Fruit fly (Drosophila melanogaster) whole organism, embryonic: ENCODE measurements around the gene GstD7.

Experiments used
- ATbp ChIP-seq: fragments of 200-800 bp; sonication (Bioruptor generic); optimal IDR thresholded peaks from 2 replicates; lab custom pipeline; 2017; ENCODE audit warnings: missing biosample characterization, mild to moderate bottlenecking, missing genetic modification characterization, missing genetic modification reagents
- B-H1 ChIP-seq: fragments of 200-800 bp; sonication (Bioruptor generic); IDR thresholded peaks from 3 replicates; pipeline ENCODE4 v1.3.6; 2022; ENCODE audit warnings: missing biosample characterization, missing genetic modification characterization
- Blimp-1 ChIP-seq: fragments of 200-800 bp; sonication (Bioruptor generic); optimal IDR thresholded peaks from 3 replicates; lab custom pipeline; 2018; ENCODE audit warnings: missing biosample characterization, missing genetic modification characterization, mild to moderate bottlenecking, moderate library complexity, missing genetic modification reagents
- CG12391 ChIP-seq: fragments of 200-800 bp; sonication (Bioruptor generic); optimal IDR thresholded peaks from 3 replicates; lab custom pipeline; 2018; ENCODE audit warnings: missing biosample characterization, mild to moderate bottlenecking, missing genetic modification characterization, moderate library complexity
- CG12744 ChIP-seq: fragments of 200-800 bp; sonication (Bioruptor generic); optimal IDR thresholded peaks from 2 replicates; lab custom pipeline; 2016; ENCODE audit warnings: missing biosample characterization, missing genetic modification characterization
- CG13287 ChIP-seq: fragments of 200-800 bp; sonication (Bioruptor generic); IDR thresholded peaks from 2 replicates; pipeline ENCODE4 v1.3.6; 2022; ENCODE audit warnings: missing biosample characterization, missing genetic modification characterization; ENCODE audit not compliant: partially characterized antibody
- CG14710 ChIP-seq: fragments of 200-800 bp; sonication (Bioruptor generic); optimal IDR thresholded peaks from 3 replicates; lab custom pipeline; 2019; ENCODE audit warnings: missing biosample characterization, mild to moderate bottlenecking, missing genetic modification characterization, moderate library complexity
- CG15601 ChIP-seq: fragments of 200-800 bp; sonication (Bioruptor generic); optimal IDR thresholded peaks from 3 replicates; lab custom pipeline; 2019; ENCODE audit warnings: missing biosample characterization, mild to moderate bottlenecking, missing genetic modification characterization, moderate library complexity
- CG1603 ChIP-seq: fragments of 200-800 bp; sonication (Bioruptor generic); optimal IDR thresholded peaks from 2 replicates; lab custom pipeline; 2019; ENCODE audit warnings: missing biosample characterization, mild to moderate bottlenecking, missing genetic modification characterization, moderate library complexity
- CG16863 ChIP-seq: fragments of 200-800 bp; sonication (Bioruptor generic); optimal IDR thresholded peaks from 3 replicates; lab custom pipeline; 2016; ENCODE audit warnings: missing biosample characterization, missing genetic modification characterization
- CG17912 ChIP-seq: fragments of 200-800 bp; sonication (Bioruptor generic); optimal IDR thresholded peaks from 2 replicates; lab custom pipeline; 2018; ENCODE audit warnings: missing biosample characterization, mild to moderate bottlenecking, missing genetic modification characterization
- CG18262 ChIP-seq: fragments of 200-800 bp; optimal IDR thresholded peaks from 3 replicates; lab custom pipeline; 2019; ENCODE audit warnings: missing biosample characterization, mild to moderate bottlenecking, missing genetic modification characterization, moderate library complexity
- CG18599 ChIP-seq: fragments of 200-800 bp; sonication (Bioruptor generic); optimal IDR thresholded peaks from 3 replicates; lab custom pipeline; 2017; ENCODE audit warnings: missing biosample characterization, missing genetic modification characterization, mild to moderate bottlenecking, moderate library complexity, missing genetic modification reagents
- CG2712 ChIP-seq: fragments of 200-800 bp; optimal IDR thresholded peaks from 3 replicates; lab custom pipeline; 2019; ENCODE audit warnings: missing biosample characterization, mild to moderate bottlenecking, missing genetic modification characterization, moderate library complexity
- CG31441 ChIP-seq: fragments of 200-800 bp; sonication (Bioruptor generic); IDR thresholded peaks from 2 replicates; pipeline ENCODE4 v1.3.6; 2022; ENCODE audit warnings: missing biosample characterization, missing genetic modification characterization
- CG3838 ChIP-seq: fragments of 200-800 bp; sonication (Bioruptor generic); optimal IDR thresholded peaks from 3 replicates; lab custom pipeline; 2016; ENCODE audit warnings: missing biosample characterization, missing genetic modification characterization
- CG4360 ChIP-seq: fragments of 200-800 bp; sonication (Bioruptor generic); IDR thresholded peaks from 2 replicates; pipeline ENCODE4 v1.3.6; 2022; ENCODE audit warnings: missing biosample characterization, missing genetic modification characterization
- CG5953 ChIP-seq: fragments of 200-800 bp; sonication (Bioruptor generic); IDR thresholded peaks from 2 replicates; pipeline ENCODE4 v1.3.6; 2022; ENCODE audit warnings: missing biosample characterization, missing genetic modification characterization
- D19B ChIP-seq: fragments of 200-800 bp; sonication (Bioruptor generic); optimal IDR thresholded peaks from 2 replicates; lab custom pipeline; 2017; ENCODE audit warnings: missing biosample characterization, mild to moderate bottlenecking, missing genetic modification characterization
- Dref ChIP-seq: fragments of 200-800 bp; sonication (Bioruptor generic); IDR thresholded peaks from 2 replicates; pipeline ENCODE4 v1.3.6; 2022; ENCODE audit warnings: missing biosample characterization, missing genetic modification characterization
- Fer3 ChIP-seq: fragments of 200-800 bp; sonication (Bioruptor generic); optimal IDR thresholded peaks from 2 replicates; lab custom pipeline; 2018; ENCODE audit warnings: missing biosample characterization, mild to moderate bottlenecking, missing genetic modification characterization, moderate library complexity
- GATAe ChIP-seq: fragments of 200-800 bp; sonication (Bioruptor generic); conservative IDR thresholded peaks from 2 replicates; pipeline ENCODE4 v1.3.6; 2022; ENCODE audit warnings: missing biosample characterization, missing genetic modification characterization
- HLH54F ChIP-seq: fragments of 200-800 bp; sonication (Bioruptor generic); optimal IDR thresholded peaks from 3 replicates; lab custom pipeline; 2016; ENCODE audit warnings: missing biosample characterization, missing genetic modification characterization
- Hmr ChIP-seq: fragments of 200-800 bp; sonication (Bioruptor generic); optimal IDR thresholded peaks from 3 replicates; lab custom pipeline; 2017; ENCODE audit warnings: mild to moderate bottlenecking, missing biosample characterization, missing genetic modification reagents, missing genetic modification characterization
- MESR4 ChIP-seq: fragments of 200-800 bp; sonication (Bioruptor generic); optimal IDR thresholded peaks from 2 replicates; lab custom pipeline; 2018; ENCODE audit warnings: missing biosample characterization, mild to moderate bottlenecking, missing genetic modification characterization, moderate library complexity
- Poxn ChIP-seq: fragments of 200-800 bp; sonication (Bioruptor generic); IDR thresholded peaks from 2 replicates; pipeline ENCODE4 v1.3.6; 2022; ENCODE audit warnings: missing biosample characterization, missing genetic modification characterization
- abd-A ChIP-seq: fragments of 200-800 bp; sonication (Bioruptor generic); optimal IDR thresholded peaks from 3 replicates; lab custom pipeline; 2019; ENCODE audit warnings: missing biosample characterization, mild to moderate bottlenecking, missing genetic modification characterization, moderate library complexity
- ac ChIP-seq: fragments of 200-800 bp; sonication (Bioruptor generic); optimal IDR thresholded peaks from 3 replicates; lab custom pipeline; 2017; ENCODE audit warnings: missing biosample characterization, mild to moderate bottlenecking, missing genetic modification characterization
- bbx ChIP-seq: fragments of 200-800 bp; sonication (Bioruptor generic); IDR thresholded peaks from 2 replicates; pipeline ENCODE4 v1.3.6; 2022; ENCODE audit warnings: missing biosample characterization, missing genetic modification characterization; ENCODE audit not compliant: partially characterized antibody
- cg ChIP-seq: fragments of 200-800 bp; sonication (Bioruptor generic); optimal IDR thresholded peaks from 3 replicates; lab custom pipeline; 2019; ENCODE audit warnings: missing biosample characterization, mild to moderate bottlenecking, missing genetic modification characterization, moderate library complexity
- eve ChIP-seq, 2 experiments: fragments of >200 bp; optimal IDR thresholded peaks; 2 replicates each; lab custom pipeline; 2017; ENCODE audit warnings: missing biosample characterization in 2 of 2, missing genetic modification characterization in 2 of 2
- gro ChIP-seq: fragments of 200-800 bp; sonication (Bioruptor generic); optimal IDR thresholded peaks from 2 replicates; lab custom pipeline; 2016; ENCODE audit warnings: missing biosample characterization, missing genetic modification characterization
- gsb-n ChIP-seq: fragments of 200-800 bp; sonication (Bioruptor generic); optimal IDR thresholded peaks from 3 replicates; lab custom pipeline; 2018; ENCODE audit warnings: missing biosample characterization, mild to moderate bottlenecking, missing genetic modification characterization
- lola ChIP-seq, 3 experiments: fragments of >200 bp in 2 of 3; fragments of 200-800 bp in 1 of 3; sonication (Bioruptor generic) in 1 of 3; optimal IDR thresholded peaks; 2 replicates each; lab custom pipeline; 2017 to 2019; ENCODE audit warnings: missing biosample characterization in 3 of 3, missing genetic modification characterization in 3 of 3, mild to moderate bottlenecking in 1 of 3, moderate library complexity in 1 of 3
- maf-S ChIP-seq: fragments of 200-800 bp; sonication (Bioruptor generic); optimal IDR thresholded peaks from 2 replicates; lab custom pipeline; 2016; ENCODE audit warnings: missing biosample characterization, missing genetic modification characterization
- nerfin-1 ChIP-seq: fragments of 200-800 bp; sonication (Bioruptor generic); optimal IDR thresholded peaks from 3 replicates; lab custom pipeline; 2019; ENCODE audit warnings: missing biosample characterization, mild to moderate bottlenecking, missing genetic modification characterization, moderate library complexity
- onecut ChIP-seq: fragments of 200-800 bp; sonication (Bioruptor generic); IDR thresholded peaks from 2 replicates; pipeline ENCODE4 v1.3.6; 2022; ENCODE audit warnings: missing biosample characterization, missing genetic modification characterization
- peb ChIP-seq: fragments of 200-800 bp; sonication (Bioruptor generic); IDR thresholded peaks from 2 replicates; pipeline ENCODE4 v1.3.6; 2022; ENCODE audit warnings: missing biosample characterization, missing genetic modification characterization
- psq ChIP-seq: fragments of 200-800 bp; sonication (Bioruptor generic); optimal IDR thresholded peaks from 2 replicates; lab custom pipeline; 2017; ENCODE audit warnings: missing biosample characterization, missing genetic modification characterization
- pzg ChIP-seq: fragments of 200-800 bp; sonication (Bioruptor generic); optimal IDR thresholded peaks from 3 replicates; lab custom pipeline; 2018; ENCODE audit warnings: missing biosample characterization, mild to moderate bottlenecking, missing genetic modification characterization, moderate library complexity
- row ChIP-seq: fragments of 200-800 bp; sonication (Bioruptor generic); IDR thresholded peaks from 3 replicates; pipeline ENCODE4 v1.3.6; 2022; ENCODE audit warnings: missing biosample characterization, missing genetic modification characterization
- so ChIP-seq: fragments of 200-800 bp; sonication (Bioruptor generic); IDR thresholded peaks from 3 replicates; pipeline ENCODE4 v1.3.6; 2022; ENCODE audit warnings: missing biosample characterization, missing genetic modification characterization
- tgo ChIP-seq: fragments of 200-800 bp; sonication (Bioruptor generic); IDR thresholded peaks from 3 replicates; pipeline ENCODE4 v1.3.6; 2022; ENCODE audit warnings: missing biosample characterization, missing genetic modification characterization
- tin ChIP-seq: fragments of 200-800 bp; sonication (Bioruptor generic); optimal IDR thresholded peaks from 3 replicates; lab custom pipeline; 2016; ENCODE audit warnings: missing biosample characterization, missing genetic modification characterization
- tio ChIP-seq: fragments of 200-800 bp; sonication (Bioruptor generic); optimal IDR thresholded peaks from 2 replicates; lab custom pipeline; 2017; ENCODE audit warnings: missing biosample characterization, missing genetic modification characterization, inconsistent platforms
- vvl ChIP-seq: fragments of 200-800 bp; sonication (Bioruptor generic); IDR thresholded peaks from 2 replicates; pipeline ENCODE4 v1.3.6; 2022; ENCODE audit warnings: missing biosample characterization, missing genetic modification characterization
- zf30C ChIP-seq: fragments of 200-800 bp; sonication (Bioruptor generic); optimal IDR thresholded peaks from 3 replicates; lab custom pipeline; 2018; ENCODE audit warnings: missing biosample characterization, mild to moderate bottlenecking, missing genetic modification characterization
- zfh2 ChIP-seq: fragments of 200-800 bp; sonication (Bioruptor generic); optimal IDR thresholded peaks from 2 replicates; lab custom pipeline; 2016; ENCODE audit warnings: missing biosample characterization, missing genetic modification characterization

GstD7 gene

dm6 chr3R:12406235-12407196, 28.2 kb downstream of the GstD7 start, which contains the start of gene CG5167 (continued):
- TF ChIP-seq CG1603 (tag; lab: Kevin White, UChicago) = peak; percentile 39
- TF ChIP-seq CG12391 (tag; lab: Kevin White, UChicago) = peak; percentile 72
- no peak for TF ChIP-seq CG3838 (GFP tag; lab: Kevin White, UChicago)
- peak; percentile 33 for TF ChIP-seq MESR4
- peak in 1 of 3 experiments; percentile 49 for TF ChIP-seq lola (GFP tag; optimal IDR thresholded peaks at IDR 0.05; lab: Kevin White, UChicago)
- TF ChIP-seq Hmr (GFP tag; lab: Kevin White, UChicago) = peak; percentile 35
- TF ChIP-seq zfh2 = no peak
- TF ChIP-seq CG16863 (GFP tag; lab: Kevin White, UChicago) = no peak
- TF ChIP-seq CG15601 (tag; lab: Kevin White, UChicago) = peak; percentile 37
- no peak for TF ChIP-seq GATAe (GFP tag; lab: Robert Waterston, UW)
- TF ChIP-seq D19B (GFP tag; lab: Kevin White, UChicago) = peak; percentile 21
- TF ChIP-seq abd-A (tag; lab: Kevin White, UChicago) = no peak
- no peak for TF ChIP-seq tio (GFP tag; lab: Kevin White, UChicago)
- TF ChIP-seq B-H1 = peak; percentile 11; the same call in 1 of the 3 replicates
- TF ChIP-seq cg (GFP tag; lab: Kevin White, UChicago) = no peak
- TF ChIP-seq CG18599 = peak; percentile 67
- peak; percentile 49; the same call in 1 of the 2 replicates for TF ChIP-seq vvl (GFP tag; lab: Robert Waterston, UW)
- TF ChIP-seq eve (GFP tag; optimal IDR thresholded peaks at IDR 0.05; lab: Kevin White, UChicago) = no peak
- TF ChIP-seq CG17912 (GFP tag; lab: Kevin White, UChicago) = no peak
- peak; percentile 7 for TF ChIP-seq gsb-n (tag; lab: Kevin White, UChicago)
- peak; percentile 7 for TF ChIP-seq nerfin-1 (tag; lab: Kevin White, UChicago)
- no peak for TF ChIP-seq psq (GFP tag; lab: Kevin White, UChicago)
- TF ChIP-seq tgo (GFP tag; lab: Robert Waterston, UW) = no peak
- TF ChIP-seq onecut (GFP tag; lab: Robert Waterston, UW) = peak; percentile 23; the same call in 1 of the 2 replicates
- 0 out of 2 replicates have a peak, but pooled peaks have one; percentile 22 for TF ChIP-seq bbx (GFP tag; lab: Robert Waterston, UW)
- TF ChIP-seq maf-S (GFP tag; lab: Kevin White, UChicago) = no peak
- TF ChIP-seq CG31441 (GFP tag; lab: Robert Waterston, UW) = peak; percentile 38; the same call in 1 of the 2 replicates
- TF ChIP-seq gro (GFP tag; lab: Kevin White, UChicago) = no peak
- no peak for TF ChIP-seq CG4360 (GFP tag; lab: Robert Waterston, UW)
- TF ChIP-seq pzg (GFP tag; lab: Kevin White, UChicago) = peak; percentile 5
- TF ChIP-seq Poxn (GFP tag; lab: Robert Waterston, UW) = no peak
- no peak for TF ChIP-seq ac (GFP tag; lab: Kevin White, UChicago)
- no peak for TF ChIP-seq ATbp (GFP tag; lab: Kevin White, UChicago)
- TF ChIP-seq Fer3 (tag; lab: Kevin White, UChicago) = peak; percentile 35
- TF ChIP-seq CG2712 = peak; percentile 64
- peak; percentile 58 for TF ChIP-seq CG18262 (tag; lab: Kevin White, UChicago)
- TF ChIP-seq Dref (GFP tag; lab: Robert Waterston, UW) = peak; percentile 49
- TF ChIP-seq row = peak; percentile 70
- TF ChIP-seq CG13287 = peak; percentile 52; the same call in 1 of the 2 replicates
- TF ChIP-seq CG5953 (GFP tag; lab: Robert Waterston, UW) = no peak
- no peak for TF ChIP-seq Blimp-1
- peak; percentile 51 for TF ChIP-seq CG14710 (tag; lab: Kevin White, UChicago)
- TF ChIP-seq CG12744 = no peak
- TF ChIP-seq tin (GFP tag; lab: Kevin White, UChicago) = peak; percentile 18
- TF ChIP-seq zf30C (GFP tag; lab: Kevin White, UChicago) = no peak
- no peak for TF ChIP-seq peb (GFP tag; lab: Robert Waterston, UW)
- no peak for TF ChIP-seq HLH54F (GFP tag; lab: Kevin White, UChicago)
- TF ChIP-seq so (GFP tag; lab: Robert Waterston, UW) = 0 out of 3 replicates have a peak, but pooled peaks have one; percentile 21
